Worm (Caenorhabditis elegans): ENCODE measurements around the gene xpf-1.

Gene xpf-1

ce11 chrII:11725615-11726014 lies 29.6 kb downstream of the xpf-1 start:
- TF ChIP-seq unc-62 (GFP tag; optimal IDR thresholded peaks at IDR 0.05): no peak

- no peak for TF ChIP-seq unc-62 (GFP tag; optimal IDR thresholded peaks at IDR 0.05)
These were observed 30.6 kb downstream of the xpf-1 start, which contains the start of gene F13D12.5 for ce11 chrII:11726470-11727106. Gene F13D12.5 (plus strand): TSS chrII:11726814.

ce11 chrII:11727438-11727837 lies 31.5 kb downstream of the xpf-1 start:
- no peak for TF ChIP-seq unc-62 (GFP tag; optimal IDR thresholded peaks at IDR 0.05)

ce11 chrII:11728545-11729105 lies 32.7 kb downstream of the xpf-1 start, which contains the start of gene alh-8:
Gene alh-8 (plus strand): TSS chrII:11729055.
- no peak for TF ChIP-seq unc-62 (GFP tag; optimal IDR thresholded peaks at IDR 0.05)

ce11 chrII:11729757-11730535 lies 34.0 kb downstream of the xpf-1 start:
- TF ChIP-seq unc-62 (GFP tag; optimal IDR thresholded peaks at IDR 0.05): no peak

- no peak for TF ChIP-seq unc-62 (GFP tag; optimal IDR thresholded peaks at IDR 0.05)
These were observed 35.3 kb downstream of the xpf-1 start for ce11 chrII:11731174-11731724.

ce11 chrII:11732513-11732912 lies 36.5 kb downstream of the xpf-1 start, which contains the start of gene F13D12.8:
Gene F13D12.8 (minus strand): TSS chrII:11732594.
- TF ChIP-seq unc-62 (GFP tag; optimal IDR thresholded peaks at IDR 0.05): no peak

- TF ChIP-seq unc-62 (GFP tag; optimal IDR thresholded peaks at IDR 0.05): no peak
These were observed 37.9 kb downstream of the xpf-1 start for ce11 chrII:11733850-11734249.

- TF ChIP-seq unc-62 (GFP tag; optimal IDR thresholded peaks at IDR 0.05): no peak
These were observed 41.4 kb downstream of the xpf-1 start for ce11 chrII:11737347-11737746.

- TF ChIP-seq unc-62 (GFP tag; optimal IDR thresholded peaks at IDR 0.05): no peak
These were observed 43.2 kb downstream of the xpf-1 start, which contains the start of gene ctsa-1.2 for ce11 chrII:11739199-11739598. Gene ctsa-1.2 (plus strand): TSS chrII:11739358.

ce11 chrII:11742320-11742719 lies 46.3 kb downstream of the xpf-1 start:
- TF ChIP-seq unc-62 (GFP tag; optimal IDR thresholded peaks at IDR 0.05): no peak

- TF ChIP-seq unc-62 (GFP tag; optimal IDR thresholded peaks at IDR 0.05): no peak
These were observed 50.9 kb downstream of the xpf-1 start for ce11 chrII:11746782-11747288.

ce11 chrII:11747889-11748288 lies 51.9 kb downstream of the xpf-1 start:
- no peak for TF ChIP-seq unc-62 (GFP tag; optimal IDR thresholded peaks at IDR 0.05)

ce11 chrII:11748494-11748893 lies 52.5 kb downstream of the xpf-1 start, which contains the start of the genes F44E5.17 and gpb-1:
Gene F44E5.17 (minus strand): TSS chrII:11748594.
Gene gpb-1 (minus strand): TSS chrII:11748611.
- TF ChIP-seq unc-62 (GFP tag; optimal IDR thresholded peaks at IDR 0.05): no peak

ce11 chrII:11749490-11750172 lies 53.7 kb downstream of the xpf-1 start:
- TF ChIP-seq unc-62 (GFP tag; optimal IDR thresholded peaks at IDR 0.05): no peak

Data from whole organism, dauer.